Worm (Caenorhabditis elegans) whole organism, dauer: Measurements from ENCODE around the gene aqp-4.

Experiments
- unc-62 ChIP-seq: sonication (generic microtip); optimal IDR thresholded peaks from 2 replicates; lab custom pipeline; 2017; ENCODE audit warnings: missing biosample characterization, missing genetic modification reagents, missing genetic modification characterization

The aqp-4 gene

ce11 chrV:9782045-9782444 lies 44.7 kb downstream of the aqp-4 start:
- no peak for TF ChIP-seq unc-62 (GFP tag; lab: Kevin White, UChicago)

- no peak for TF ChIP-seq unc-62 (GFP tag; lab: Kevin White, UChicago)
Observed at ce11 chrV:9782969-9783368, 45.6 kb downstream of the aqp-4 start, which contains the start of gene F46B6.5. F46B6.5 (minus strand) TSS chrV:9783069.

DNA sequence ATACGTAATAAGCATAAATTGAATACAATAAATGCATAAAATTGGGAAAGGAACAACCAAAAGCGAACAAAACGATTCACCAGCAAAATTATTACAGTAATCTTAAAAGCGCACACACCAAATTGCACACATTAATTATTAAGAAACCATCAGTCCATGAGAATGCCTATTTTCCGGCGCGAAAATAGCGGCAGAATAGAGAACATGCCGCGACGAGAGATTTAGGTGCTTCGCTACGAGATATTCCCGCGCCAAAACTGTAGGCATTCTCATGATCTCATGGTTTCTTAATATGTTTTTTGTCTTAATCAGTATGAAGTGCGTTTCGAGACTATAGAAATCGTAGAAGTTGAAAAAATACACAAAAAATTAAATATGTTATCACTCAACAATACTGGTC lies 46.9 kb downstream of the aqp-4 start:
- no peak for TF ChIP-seq unc-62 (GFP tag; lab: Kevin White, UChicago)

DNA sequence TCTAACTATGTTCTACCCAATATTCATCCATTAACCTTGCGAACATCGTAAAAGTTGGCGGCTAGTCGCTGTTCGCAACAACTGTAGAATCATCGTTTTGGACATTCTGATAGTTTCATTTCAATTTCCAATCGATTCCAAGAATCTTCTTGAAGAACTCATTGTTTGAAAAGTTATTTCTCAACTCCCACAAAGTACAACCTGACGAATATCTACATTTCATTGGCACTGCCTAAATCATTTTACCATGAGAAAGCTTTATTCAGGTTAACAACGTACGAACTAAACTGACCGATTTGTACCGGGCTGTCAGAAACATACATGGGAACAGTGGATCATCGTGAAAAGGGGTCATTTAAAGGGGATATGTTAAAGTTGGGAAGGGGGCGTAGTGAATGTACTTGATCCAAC lies 49.4 kb downstream of the aqp-4 start, which contains the start of gene F46B6.6:
TSS of gene F46B6.6 (minus strand) at position 148 of the 411 bp plus-strand sequence.
- TF ChIP-seq unc-62 (GFP tag; lab: Kevin White, UChicago) = no peak
